Worm (Caenorhabditis elegans): ENCODE measurements around the gene abu-2.

ce11 chrX:1383546-1383945 lies 26.9 kb downstream of the abu-2 start:
- no peak for TF ChIP-seq ceh-36 (tag; optimal IDR thresholded peaks at IDR 0.05)
- no peak for TF ChIP-seq ama-1 (optimal IDR thresholded peaks at IDR 0.05)
- TF ChIP-seq pes-1 (GFP tag; IDR thresholded peaks at IDR 0.05): no peak
- no peak for TF ChIP-seq ceh-13 (GFP tag; optimal IDR thresholded peaks at IDR 0.05)
- TF ChIP-seq hnd-1 (tag; optimal IDR thresholded peaks at IDR 0.05): no peak
- TF ChIP-seq F13C5.2 (tag; optimal IDR thresholded peaks at IDR 0.05): no peak
- no peak for TF ChIP-seq sea-1 (GFP tag; conservative IDR thresholded peaks at IDR 0.05)
- TF ChIP-seq tbx-11 (GFP tag; IDR thresholded peaks at IDR 0.05): no peak
- no peak for TF ChIP-seq flt-1 (GFP tag; IDR thresholded peaks at IDR 0.05)
- no peak for TF ChIP-seq hmbx-1 (tag; optimal IDR thresholded peaks at IDR 0.05)

Measured in whole organism, early embryonic.